Fruit fly (Drosophila melanogaster) whole organism, embryonic: ENCODE results near the gene CG7484.

Experiments
- Adf1 ChIP-seq: fragments of 200-800 bp; sonication (Bioruptor generic); IDR thresholded peaks from 2 replicates; pipeline ENCODE4 v1.3.6; 2022; ENCODE audit warnings: missing biosample characterization, missing genetic modification characterization
- BEAF-32 ChIP-seq: fragments of 200-800 bp; sonication (Bioruptor generic); optimal IDR thresholded peaks from 3 replicates; lab custom pipeline; 2017; ENCODE audit warnings: missing biosample characterization, missing genetic modification characterization, mild to moderate bottlenecking, moderate library complexity, missing genetic modification reagents
- CG1024 ChIP-seq: fragments of 200-800 bp; sonication (Bioruptor generic); IDR thresholded peaks from 2 replicates; pipeline ENCODE4 v1.3.6; 2022; ENCODE audit warnings: missing biosample characterization, missing genetic modification characterization
- CG10267 ChIP-seq: fragments of 200-800 bp; sonication (Bioruptor generic); optimal IDR thresholded peaks from 2 replicates; lab custom pipeline; 2018; ENCODE audit warnings: missing biosample characterization, mild to moderate bottlenecking, missing genetic modification characterization, moderate library complexity
- CG10274 ChIP-seq: fragments of 200-800 bp; sonication (Bioruptor generic); optimal IDR thresholded peaks from 3 replicates; lab custom pipeline; 2017; ENCODE audit warnings: missing biosample characterization, mild to moderate bottlenecking, missing genetic modification characterization
- CG10431 ChIP-seq: fragments of 200-800 bp; sonication (Bioruptor generic); optimal IDR thresholded peaks from 3 replicates; lab custom pipeline; 2018; ENCODE audit warnings: missing biosample characterization, mild to moderate bottlenecking, missing genetic modification characterization
- CG13894 ChIP-seq: fragments of 200-800 bp; sonication (Bioruptor generic); optimal IDR thresholded peaks from 3 replicates; lab custom pipeline; 2018; ENCODE audit warnings: missing biosample characterization, mild to moderate bottlenecking, missing genetic modification characterization, moderate library complexity
- CG14710 ChIP-seq: fragments of 200-800 bp; sonication (Bioruptor generic); optimal IDR thresholded peaks from 3 replicates; lab custom pipeline; 2019; ENCODE audit warnings: missing biosample characterization, mild to moderate bottlenecking, missing genetic modification characterization, moderate library complexity
- CG15269 ChIP-seq: fragments of 200-800 bp; sonication (Bioruptor generic); optimal IDR thresholded peaks from 2 replicates; lab custom pipeline; 2018; ENCODE audit warnings: missing biosample characterization, mild to moderate bottlenecking, missing genetic modification characterization, moderate library complexity
- CG1529 ChIP-seq: fragments of 200-800 bp; sonication (Bioruptor generic); optimal IDR thresholded peaks from 3 replicates; lab custom pipeline; 2018; ENCODE audit warnings: missing biosample characterization, missing genetic modification characterization
- CG15696 ChIP-seq: fragments of 200-800 bp; sonication (Bioruptor generic); optimal IDR thresholded peaks from 2 replicates; lab custom pipeline; 2019; ENCODE audit warnings: missing biosample characterization, mild to moderate bottlenecking, missing genetic modification characterization, moderate library complexity
- CG18262 ChIP-seq: fragments of 200-800 bp; optimal IDR thresholded peaks from 3 replicates; lab custom pipeline; 2019; ENCODE audit warnings: missing biosample characterization, mild to moderate bottlenecking, missing genetic modification characterization, moderate library complexity
- CG18599 ChIP-seq: fragments of 200-800 bp; sonication (Bioruptor generic); optimal IDR thresholded peaks from 3 replicates; lab custom pipeline; 2017; ENCODE audit warnings: missing biosample characterization, missing genetic modification characterization, mild to moderate bottlenecking, moderate library complexity, missing genetic modification reagents
- CG2129 ChIP-seq: fragments of 200-800 bp; sonication (Bioruptor generic); IDR thresholded peaks from 2 replicates; pipeline ENCODE4 v1.3.6; 2022; ENCODE audit warnings: missing biosample characterization, missing genetic modification characterization; ENCODE audit not compliant: partially characterized antibody
- CG33213 ChIP-seq: fragments of 200-800 bp; sonication (Bioruptor generic); optimal IDR thresholded peaks from 3 replicates; lab custom pipeline; 2016; ENCODE audit warnings: missing biosample characterization, missing genetic modification characterization
- CG4617 ChIP-seq: fragments of 200-800 bp; sonication (Bioruptor generic); optimal IDR thresholded peaks from 3 replicates; lab custom pipeline; 2016; ENCODE audit warnings: missing biosample characterization, missing genetic modification characterization, borderline replicate concordance
- CG4820 ChIP-seq: fragments of 200-800 bp; sonication (Bioruptor generic); optimal IDR thresholded peaks from 3 replicates; lab custom pipeline; 2016; ENCODE audit warnings: missing biosample characterization, missing genetic modification characterization
- CG6689 ChIP-seq: fragments of 200-800 bp; sonication (Bioruptor generic); IDR thresholded peaks from 2 replicates; pipeline ENCODE4 v1.3.6; 2022; ENCODE audit warnings: missing biosample characterization, missing genetic modification characterization
- CG8281 ChIP-seq: fragments of 200-800 bp; sonication (Bioruptor generic); optimal IDR thresholded peaks from 2 replicates; lab custom pipeline; 2018; ENCODE audit warnings: missing biosample characterization, mild to moderate bottlenecking, missing genetic modification characterization, moderate library complexity
- CTCF ChIP-seq: fragments of 200-800 bp; sonication (Bioruptor generic); optimal IDR thresholded peaks from 2 replicates; lab custom pipeline; 2017; ENCODE audit warnings: missing biosample characterization, mild to moderate bottlenecking, missing genetic modification characterization, moderate library complexity
- Dip3 ChIP-seq: fragments of 200-800 bp; sonication (Bioruptor generic); optimal IDR thresholded peaks from 3 replicates; lab custom pipeline; 2016; ENCODE audit warnings: missing biosample characterization, missing genetic modification characterization
- Dref ChIP-seq: fragments of 200-800 bp; sonication (Bioruptor generic); IDR thresholded peaks from 2 replicates; pipeline ENCODE4 v1.3.6; 2022; ENCODE audit warnings: missing biosample characterization, missing genetic modification characterization
- Eip74EF ChIP-seq, 2 experiments: fragments of 200-800 bp in 1 of 2; fragments of >200 bp in 1 of 2; sonication (Bioruptor generic) in 1 of 2; optimal IDR thresholded peaks; 2 replicates each; lab custom pipeline; 2017 to 2019; ENCODE audit warnings: missing biosample characterization in 2 of 2, missing genetic modification characterization in 2 of 2, mild to moderate bottlenecking in 1 of 2, moderate library complexity in 1 of 2
- HmgZ ChIP-seq: fragments of 200-800 bp; sonication (Bioruptor generic); optimal IDR thresholded peaks from 2 replicates; lab custom pipeline; 2018; ENCODE audit warnings: missing biosample characterization, mild to moderate bottlenecking, missing genetic modification characterization
- Hmx ChIP-seq: fragments of 200-800 bp; sonication (Bioruptor generic); optimal IDR thresholded peaks from 2 replicates; lab custom pipeline; 2016; ENCODE audit warnings: missing biosample characterization, missing genetic modification characterization
- Hr51 ChIP-seq, 2 experiments: fragments of 200-800 bp; sonication (Bioruptor generic); optimal IDR thresholded peaks; 2 replicates in 1 of 2; 3 replicates in 1 of 2; lab custom pipeline; 2016 to 2018; ENCODE audit warnings: missing biosample characterization in 2 of 2, missing genetic modification characterization in 2 of 2, mild to moderate bottlenecking in 1 of 2, moderate library complexity in 1 of 2
- Meics ChIP-seq: fragments of 200-800 bp; sonication (Bioruptor generic); optimal IDR thresholded peaks from 2 replicates; lab custom pipeline; 2017; ENCODE audit warnings: missing biosample characterization, mild to moderate bottlenecking, missing genetic modification characterization
- NC2β ChIP-seq: fragments of 200-800 bp; sonication (Bioruptor generic); optimal IDR thresholded peaks from 2 replicates; lab custom pipeline; 2016; ENCODE audit warnings: missing biosample characterization, missing genetic modification characterization
- Six4 ChIP-seq: fragments of 200-800 bp; sonication (Bioruptor generic); optimal IDR thresholded peaks from 2 replicates; lab custom pipeline; 2016; ENCODE audit warnings: missing biosample characterization, missing genetic modification characterization
- Taf1 ChIP-seq: fragments of 200-800 bp; sonication (Bioruptor generic); IDR thresholded peaks from 2 replicates; pipeline ENCODE4 v1.3.6; 2022; ENCODE audit warnings: missing biosample characterization, missing genetic modification characterization
- Tbp ChIP-seq: fragments of >200 bp; optimal IDR thresholded peaks from 2 replicates; lab custom pipeline; 2018; ENCODE audit warnings: missing biosample characterization, missing genetic modification characterization
- ab ChIP-seq: fragments of 200-800 bp; sonication (Bioruptor generic); optimal IDR thresholded peaks from 2 replicates; lab custom pipeline; 2016; ENCODE audit warnings: missing biosample characterization, missing genetic modification characterization
- al ChIP-seq: fragments of 200-800 bp; sonication (Bioruptor generic); IDR thresholded peaks from 2 replicates; pipeline ENCODE4 v1.3.6; 2022; ENCODE audit warnings: missing biosample characterization, missing genetic modification characterization
- ara ChIP-seq: fragments of 200-800 bp; sonication (Bioruptor generic); IDR thresholded peaks from 2 replicates; pipeline ENCODE4 v1.3.6; 2022; ENCODE audit warnings: missing biosample characterization, missing genetic modification characterization
- bbx ChIP-seq: fragments of 200-800 bp; sonication (Bioruptor generic); IDR thresholded peaks from 2 replicates; pipeline ENCODE4 v1.3.6; 2022; ENCODE audit warnings: missing biosample characterization, missing genetic modification characterization; ENCODE audit not compliant: partially characterized antibody
- cato ChIP-seq: fragments of 200-800 bp; sonication (Bioruptor generic); optimal IDR thresholded peaks from 2 replicates; lab custom pipeline; 2016; ENCODE audit warnings: missing biosample characterization, missing genetic modification characterization, borderline replicate concordance
- eyg ChIP-seq: fragments of 200-800 bp; sonication (Bioruptor generic); optimal IDR thresholded peaks from 3 replicates; lab custom pipeline; 2016; ENCODE audit warnings: missing biosample characterization, missing genetic modification characterization
- gcm2 ChIP-seq: fragments of 200-800 bp; sonication (Bioruptor generic); optimal IDR thresholded peaks from 2 replicates; lab custom pipeline; 2016; ENCODE audit warnings: missing biosample characterization, missing genetic modification characterization
- gsb-n ChIP-seq: fragments of 200-800 bp; sonication (Bioruptor generic); optimal IDR thresholded peaks from 3 replicates; lab custom pipeline; 2018; ENCODE audit warnings: missing biosample characterization, mild to moderate bottlenecking, missing genetic modification characterization
- org-1 ChIP-seq: fragments of 200-800 bp; sonication (Bioruptor generic); optimal IDR thresholded peaks from 2 replicates; lab custom pipeline; 2017; ENCODE audit warnings: missing biosample characterization, missing genetic modification characterization
- p53 ChIP-seq: fragments of 200-800 bp; sonication (Bioruptor generic); optimal IDR thresholded peaks from 2 replicates; lab custom pipeline; 2016; ENCODE audit warnings: missing biosample characterization, missing genetic modification characterization
- slp2 ChIP-seq: fragments of 200-800 bp; sonication (Bioruptor generic); optimal IDR thresholded peaks from 2 replicates; lab custom pipeline; 2016; ENCODE audit warnings: missing biosample characterization, missing genetic modification characterization
- so ChIP-seq: fragments of 200-800 bp; sonication (Bioruptor generic); IDR thresholded peaks from 3 replicates; pipeline ENCODE4 v1.3.6; 2022; ENCODE audit warnings: missing biosample characterization, missing genetic modification characterization
- sob ChIP-seq: fragments of 200-800 bp; sonication (Bioruptor generic); IDR thresholded peaks from 2 replicates; pipeline ENCODE4 v1.3.6; 2022; ENCODE audit warnings: missing biosample characterization, missing genetic modification characterization
- tin ChIP-seq: fragments of 200-800 bp; sonication (Bioruptor generic); optimal IDR thresholded peaks from 3 replicates; lab custom pipeline; 2016; ENCODE audit warnings: missing biosample characterization, missing genetic modification characterization
- tll ChIP-seq, 2 experiments: fragments of 200-800 bp in 1 of 2; fragments of >200 bp in 1 of 2; sonication (Bioruptor generic) in 1 of 2; optimal IDR thresholded peaks; 2 replicates each; lab custom pipeline; 2017 to 2019; ENCODE audit warnings: missing biosample characterization in 2 of 2, missing genetic modification characterization in 2 of 2, mild to moderate bottlenecking in 1 of 2, moderate library complexity in 1 of 2
- trem ChIP-seq: fragments of 200-800 bp; optimal IDR thresholded peaks from 3 replicates; lab custom pipeline; 2019; ENCODE audit warnings: missing biosample characterization, mild to moderate bottlenecking, missing genetic modification characterization, moderate library complexity
- vnd ChIP-seq: fragments of 200-800 bp; sonication (Bioruptor generic); IDR thresholded peaks from 3 replicates; pipeline ENCODE4 v1.3.6; 2022; ENCODE audit warnings: missing biosample characterization, missing genetic modification characterization; ENCODE audit not compliant: partially characterized antibody
- z ChIP-seq: fragments of 200-800 bp; sonication (Bioruptor generic); IDR thresholded peaks from 3 replicates; pipeline ENCODE4 v1.3.6; 2022; ENCODE audit warnings: missing biosample characterization, missing genetic modification characterization
- zen2 ChIP-seq: fragments of 200-800 bp; sonication (Bioruptor generic); IDR thresholded peaks from 3 replicates; pipeline ENCODE4 v1.3.6; 2022; ENCODE audit warnings: missing biosample characterization, missing genetic modification characterization; ENCODE audit not compliant: partially characterized antibody

Gene CG7484

dm6 chr3L:17657728-17658379 lies 3.4 kb downstream of the CG7484 start (continued):
- TF ChIP-seq CG10267 (tag; lab: Kevin White, UChicago) (peak; percentile 27), z (GFP tag; lab: Robert Waterston, UW) (no peak), HmgZ (tag; lab: Kevin White, UChicago) (peak; percentile 34), CG10431 (GFP tag; lab: Kevin White, UChicago) (no peak), bbx (GFP tag; lab: Robert Waterston, UW) (no peak), tin (GFP tag; lab: Kevin White, UChicago) (peak; percentile 2), Dip3 (GFP tag; lab: Kevin White, UChicago) (peak; percentile 16), p53 (GFP tag; lab: Kevin White, UChicago) (no peak), CG18262 (tag; lab: Kevin White, UChicago) (peak; percentile 52), gsb-n (tag; lab: Kevin White, UChicago) (peak; percentile 13), Six4 (GFP tag; lab: Kevin White, UChicago) (peak; percentile 12), CG8281 (tag; lab: Kevin White, UChicago) (no peak), Adf1 (GFP tag; lab: Robert Waterston, UW) (no peak), zen2 (GFP tag; lab: Robert Waterston, UW) (no peak), Taf1 (GFP tag; lab: Robert Waterston, UW) (no peak), ara (GFP tag; lab: Robert Waterston, UW) (no peak; the same call in 1 of the 2 replicates), CG6689 (0 out of 2 replicates have a peak, but pooled peaks have one; percentile 21), Eip74EF (GFP tag; optimal IDR thresholded peaks at IDR 0.05; lab: Kevin White, UChicago) (no peak), org-1 (GFP tag; lab: Kevin White, UChicago) (no peak), CTCF (GFP tag; lab: Kevin White, UChicago) (peak; percentile 10), ab (GFP tag; lab: Kevin White, UChicago) (no peak), CG10274 (GFP tag; lab: Kevin White, UChicago) (peak; percentile 7), NC2β (GFP tag; lab: Kevin White, UChicago) (no peak), Hmx (GFP tag; lab: Kevin White, UChicago) (no peak), eyg (GFP tag; lab: Kevin White, UChicago) (no peak), CG13894 (no peak), al (GFP tag; lab: Robert Waterston, UW) (no peak), Tbp (GFP tag; lab: Kevin White, UChicago) (no peak), CG15269 (tag; lab: Kevin White, UChicago) (peak; percentile 54), trem (tag; lab: Kevin White, UChicago) (peak; percentile 47), CG33213 (peak; percentile 4), sob (0 out of 2 replicates have a peak, but pooled peaks have one; percentile 28), Hr51 (GFP tag; optimal IDR thresholded peaks at IDR 0.05; lab: Kevin White, UChicago) (peak in 1 of 2 experiments; percentile 59), CG2129 (GFP tag; lab: Robert Waterston, UW) (no peak), so (GFP tag; lab: Robert Waterston, UW) (no peak), cato (peak; percentile 2), BEAF-32 (no peak), Meics (GFP tag; lab: Kevin White, UChicago) (peak; percentile 48), CG1024 (GFP tag; lab: Robert Waterston, UW) (no peak), CG4820 (GFP tag; lab: Kevin White, UChicago) (peak; percentile 27), CG15696 (peak; percentile 20), CG18599 (GFP tag; lab: Kevin White, UChicago) (no peak), CG4617 (GFP tag; lab: Kevin White, UChicago) (no peak), gcm2 (GFP tag; lab: Kevin White, UChicago) (no peak), vnd (GFP tag; lab: Robert Waterston, UW) (no peak), tll (GFP tag; optimal IDR thresholded peaks at IDR 0.05; lab: Kevin White, UChicago) (no peak), CG14710 (no peak), CG1529 (GFP tag; lab: Kevin White, UChicago) (no peak), slp2 (GFP tag; lab: Kevin White, UChicago) (no peak), Dref (GFP tag; lab: Robert Waterston, UW) (no peak)
